Worm (Caenorhabditis elegans) whole organism, L4 larva: Measurements from ENCODE around the gene Y61B8A.6.

Source experiments
- F26F4.8 ChIP-seq: fragments of 200-800 bp; sonication (Bioruptor generic); conservative IDR thresholded peaks from 2 replicates; pipeline ENCODE4 v1.3.6; 2022; ENCODE audit warnings: missing genetic modification characterization, missing compliant biosample characterization
- attf-4 ChIP-seq: sonication (generic microtip); optimal IDR thresholded peaks from 3 replicates; lab custom pipeline; 2017; ENCODE audit warnings: missing biosample characterization, missing genetic modification characterization
- egl-27 ChIP-seq: sonication (generic microtip); optimal IDR thresholded peaks from 3 replicates; lab custom pipeline; 2017; ENCODE audit warnings: missing biosample characterization, missing genetic modification reagents, missing genetic modification characterization
- hlh-11 ChIP-seq: fragments of 200-800 bp; sonication (Bioruptor generic); optimal IDR thresholded peaks from 2 replicates; lab custom pipeline; 2018; ENCODE audit warnings: mild to moderate bottlenecking, missing genetic modification characterization, missing compliant biosample characterization
- lin-15B ChIP-seq: fragments of 150-350 bp; sonication (generic microtip); optimal IDR thresholded peaks from 3 replicates; lab custom pipeline; 2014; ENCODE audit warnings: missing biosample characterization, missing genetic modification characterization
- mxl-3 ChIP-seq: fragments of 200-800 bp; sonication (Bioruptor generic); optimal IDR thresholded peaks from 2 replicates; lab custom pipeline; 2018; ENCODE audit warnings: mild to moderate bottlenecking, missing genetic modification characterization, missing compliant biosample characterization
- nhr-237 ChIP-seq: sonication (generic microtip); optimal IDR thresholded peaks from 2 replicates; lab custom pipeline; 2017; ENCODE audit warnings: missing biosample characterization, missing genetic modification characterization
- nhr-28 ChIP-seq: fragments of 150-350 bp; optimal IDR thresholded peaks from 2 replicates; lab custom pipeline; 2014; ENCODE audit warnings: missing biosample characterization, missing genetic modification characterization
- zag-1 ChIP-seq: fragments of 150-350 bp; optimal IDR thresholded peaks from 2 replicates; lab custom pipeline; 2014; ENCODE audit warnings: missing biosample characterization, missing genetic modification characterization

ce11 chrV:17248915-17249314 is 2.8 kb upstream of the Y61B8A.6 start, which contains the start of gene clec-243:
- no peak for TF ChIP-seq lin-15B (tag; lab: Kevin White, UChicago)
- no peak for TF ChIP-seq mxl-3
- TF ChIP-seq hlh-11, result no peak
- no peak for TF ChIP-seq nhr-28 (tag; lab: Kevin White, UChicago)
- no peak for TF ChIP-seq F26F4.8 (GFP tag; lab: Robert Waterston, UW)
- no peak for TF ChIP-seq egl-27 (tag; lab: Kevin White, UChicago)
- no peak for TF ChIP-seq attf-4 (tag; lab: Kevin White, UChicago)
- TF ChIP-seq nhr-237 (tag; lab: Kevin White, UChicago), result no peak
- no peak for TF ChIP-seq zag-1 (tag; lab: Kevin White, UChicago)
